Worm (Caenorhabditis elegans) whole organism, late embryonic: ENCODE results near the gene slc-9B.1.

ENCODE experiments used
- F13H6.1 ChIP-seq: sonication (generic microtip); optimal IDR thresholded peaks from 2 replicates; lab custom pipeline; 2016; ENCODE audit warnings: missing genetic modification characterization, missing compliant biosample characterization
- Y22D7AL.16 ChIP-seq: sonication (generic microtip); optimal IDR thresholded peaks from 2 replicates; lab custom pipeline; 2016; ENCODE audit warnings: missing genetic modification characterization, missing compliant biosample characterization
- ama-1 ChIP-seq: fragments of 150-350 bp; optimal IDR thresholded peaks from 2 replicates; lab custom pipeline; 2014
- ceh-14 ChIP-seq: sonication (generic microtip); optimal IDR thresholded peaks from 2 replicates; lab custom pipeline; 2016; ENCODE audit warnings: missing genotype, missing genetic modification characterization, missing compliant biosample characterization
- ceh-18 ChIP-seq: sonication (generic microtip); optimal IDR thresholded peaks from 2 replicates; lab custom pipeline; 2016; ENCODE audit warnings: missing genetic modification characterization, missing compliant biosample characterization
- ceh-22 ChIP-seq: sonication (generic microtip); optimal IDR thresholded peaks from 2 replicates; lab custom pipeline; 2017; ENCODE audit warnings: missing biosample characterization, missing genetic modification characterization
- ceh-24 ChIP-seq: sonication (generic microtip); optimal IDR thresholded peaks from 2 replicates; lab custom pipeline; 2016; ENCODE audit warnings: mild to moderate bottlenecking, missing genetic modification characterization, missing compliant biosample characterization
- ceh-30 ChIP-seq: fragments of 150-350 bp; optimal IDR thresholded peaks from 2 replicates; lab custom pipeline; 2014; ENCODE audit warnings: missing biosample characterization, missing genetic modification characterization
- ceh-31 ChIP-seq: sonication (generic microtip); optimal IDR thresholded peaks from 2 replicates; lab custom pipeline; 2016; ENCODE audit warnings: missing genetic modification characterization, missing compliant biosample characterization
- ceh-48 ChIP-seq: sonication (generic microtip); optimal IDR thresholded peaks from 2 replicates; lab custom pipeline; 2016; ENCODE audit warnings: missing genetic modification characterization, inconsistent platforms, missing compliant biosample characterization
- ceh-6 ChIP-seq: fragments of 200-800 bp; sonication (Bioruptor generic); optimal IDR thresholded peaks from 2 replicates; lab custom pipeline; 2018; ENCODE audit warnings: mild to moderate bottlenecking, missing genetic modification characterization, missing compliant biosample characterization
- ceh-9 ChIP-seq: sonication (generic microtip); optimal IDR thresholded peaks from 2 replicates; lab custom pipeline; 2016; ENCODE audit warnings: mild to moderate bottlenecking, missing genetic modification characterization, inconsistent platforms, missing compliant biosample characterization
- che-1 ChIP-seq: sonication (generic microtip); optimal IDR thresholded peaks from 2 replicates; lab custom pipeline; 2016; ENCODE audit warnings: mild to moderate bottlenecking, missing genetic modification characterization, missing compliant biosample characterization
- dmd-4 ChIP-seq: sonication (generic microtip); optimal IDR thresholded peaks from 2 replicates; lab custom pipeline; 2016; ENCODE audit warnings: borderline replicate concordance, missing genetic modification characterization, missing compliant biosample characterization
- elt-4 ChIP-seq: sonication (generic microtip); optimal IDR thresholded peaks from 2 replicates; lab custom pipeline; 2016; ENCODE audit warnings: missing genetic modification characterization, missing compliant biosample characterization
- ets-4 ChIP-seq: sonication (generic microtip); optimal IDR thresholded peaks from 2 replicates; lab custom pipeline; 2016; ENCODE audit warnings: missing genetic modification characterization, missing compliant biosample characterization
- eyg-1 ChIP-seq: sonication (generic microtip); optimal IDR thresholded peaks from 2 replicates; lab custom pipeline; 2016; ENCODE audit warnings: missing genotype, missing genetic modification characterization, missing compliant biosample characterization
- fkh-10 ChIP-seq: fragments of 150-350 bp; optimal IDR thresholded peaks from 2 replicates; lab custom pipeline; 2014; ENCODE audit warnings: missing biosample characterization, missing genetic modification reagents, missing genetic modification characterization
- fkh-6 ChIP-seq: sonication (generic microtip); optimal IDR thresholded peaks from 2 replicates; lab custom pipeline; 2016; ENCODE audit warnings: missing genetic modification characterization, missing compliant biosample characterization
- hlh-30 ChIP-seq: sonication (generic microtip); optimal IDR thresholded peaks from 2 replicates; lab custom pipeline; 2017; ENCODE audit warnings: antibody characterized with exemption, missing genetic modification characterization, missing compliant biosample characterization; ENCODE audit not compliant: insufficient read depth
- hlh-6 ChIP-seq: sonication (generic microtip); optimal IDR thresholded peaks from 2 replicates; lab custom pipeline; 2016; ENCODE audit warnings: missing genotype, missing genetic modification characterization, missing compliant biosample characterization
- hlh-8 ChIP-seq: sonication (generic microtip); optimal IDR thresholded peaks from 2 replicates; lab custom pipeline; 2016; ENCODE audit warnings: missing genotype, missing genetic modification characterization, missing compliant biosample characterization
- lim-6 ChIP-seq: sonication (generic microtip); optimal IDR thresholded peaks from 2 replicates; lab custom pipeline; 2016; ENCODE audit warnings: missing genetic modification characterization, missing compliant biosample characterization
- lin-11 ChIP-seq: fragments of 200-800 bp; sonication (Bioruptor generic); optimal IDR thresholded peaks from 2 replicates; lab custom pipeline; 2018; ENCODE audit warnings: mild to moderate bottlenecking, missing genetic modification characterization, missing compliant biosample characterization
- nhr-11 ChIP-seq: fragments of 150-350 bp; optimal IDR thresholded peaks from 2 replicates; lab custom pipeline; 2014; ENCODE audit warnings: missing biosample characterization, missing genetic modification characterization
- nhr-232 ChIP-seq: sonication (generic microtip); optimal IDR thresholded peaks from 2 replicates; lab custom pipeline; 2016; ENCODE audit warnings: missing genetic modification characterization, missing compliant biosample characterization
- pag-3 ChIP-seq: sonication (generic microtip); optimal IDR thresholded peaks from 2 replicates; lab custom pipeline; 2016; ENCODE audit warnings: missing compliant biosample characterization, missing genetic modification characterization, borderline replicate concordance
- pat-9 ChIP-seq: fragments of 200-800 bp; sonication (Bioruptor generic); optimal IDR thresholded peaks from 2 replicates; lab custom pipeline; 2018; ENCODE audit warnings: mild to moderate bottlenecking, missing genetic modification characterization, moderate library complexity, missing compliant biosample characterization
- pax-1 ChIP-seq: fragments of 150-350 bp; optimal IDR thresholded peaks from 2 replicates; lab custom pipeline; 2014; ENCODE audit warnings: missing biosample characterization, missing genetic modification characterization
- pros-1 ChIP-seq: fragments of 150-350 bp; optimal IDR thresholded peaks from 2 replicates; lab custom pipeline; 2014; ENCODE audit warnings: missing biosample characterization, missing genetic modification reagents, missing genetic modification characterization
- sdc-2 ChIP-seq: sonication (generic microtip); optimal IDR thresholded peaks from 2 replicates; lab custom pipeline; 2016; ENCODE audit warnings: missing genotype, missing genetic modification characterization, missing compliant biosample characterization
- sox-2 ChIP-seq: fragments of 200-800 bp; sonication (Bioruptor generic); IDR thresholded peaks from 2 replicates; pipeline ENCODE4 v1.3.6; 2022; ENCODE audit warnings: missing genetic modification reagents, missing genetic modification characterization, missing compliant biosample characterization
- sox-4 ChIP-seq: sonication (generic microtip); optimal IDR thresholded peaks from 2 replicates; lab custom pipeline; 2017; ENCODE audit warnings: mild to moderate bottlenecking, missing genetic modification characterization, inconsistent platforms, missing compliant biosample characterization
- syd-9 ChIP-seq: sonication (generic microtip); optimal IDR thresholded peaks from 2 replicates; lab custom pipeline; 2016; ENCODE audit warnings: mild to moderate bottlenecking, missing genetic modification characterization, moderate library complexity, missing compliant biosample characterization
- unc-86 ChIP-seq: sonication (generic microtip); optimal IDR thresholded peaks from 2 replicates; lab custom pipeline; 2016; ENCODE audit warnings: missing genetic modification characterization, missing compliant biosample characterization
- ztf-16 ChIP-seq: sonication (generic microtip); optimal IDR thresholded peaks from 2 replicates; lab custom pipeline; 2017; ENCODE audit warnings: missing genetic modification characterization, missing compliant biosample characterization

The slc-9B.1 gene

ce11 chrX:10240939-10241338 is 38.5 kb upstream of the slc-9B.1 start, which contains the start of gene str-74:
str-74 (minus strand) TSS chrX:10241039.
- TF ChIP-seq nhr-232 (tag; lab: Kevin White, UChicago) (no peak), ztf-16 (tag; lab: Kevin White, UChicago) (no peak), fkh-6 (tag; lab: Kevin White, UChicago) (no peak), dmd-4 (no peak), ceh-30 (tag; lab: Kevin White, UChicago) (no peak), lin-11 (tag; lab: Kevin White, UChicago) (no peak), sdc-2 (no peak), sox-2 (GFP tag; lab: Robert Waterston, UW) (no peak)

DNA sequence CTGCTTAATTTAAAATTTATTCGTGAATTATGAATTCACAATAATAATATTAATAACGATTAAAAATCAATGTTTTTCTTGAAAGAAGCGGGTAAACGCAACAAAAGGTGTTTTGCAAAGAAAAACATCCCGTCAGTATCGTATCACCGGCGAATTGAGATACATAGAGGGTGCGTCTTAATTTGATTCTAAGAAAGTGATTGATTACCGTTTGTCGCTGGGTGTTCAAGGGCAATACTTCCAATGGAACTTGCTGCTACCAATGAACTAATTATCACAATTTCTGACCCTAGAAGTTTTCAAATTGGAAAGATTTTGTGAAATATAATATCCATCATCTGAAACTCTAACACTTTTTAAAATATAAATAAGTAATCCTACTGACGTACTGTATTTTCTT is 33.8 kb upstream of the slc-9B.1 start:
- no peak for TF ChIP-seq eyg-1 (tag; lab: Kevin White, UChicago)
- TF ChIP-seq nhr-11 (tag; lab: Kevin White, UChicago) = no peak
- no peak for TF ChIP-seq ceh-31 (tag; lab: Kevin White, UChicago)
- no peak for TF ChIP-seq ceh-18 (tag; lab: Kevin White, UChicago)
- TF ChIP-seq ama-1 = no peak
- TF ChIP-seq F13H6.1 (tag; lab: Kevin White, UChicago) = no peak
- TF ChIP-seq hlh-6 (tag; lab: Kevin White, UChicago) = no peak
- no peak for TF ChIP-seq ceh-24 (tag; lab: Kevin White, UChicago)
- no peak for TF ChIP-seq fkh-10 (GFP tag; lab: Kevin White, UChicago)

DNA sequence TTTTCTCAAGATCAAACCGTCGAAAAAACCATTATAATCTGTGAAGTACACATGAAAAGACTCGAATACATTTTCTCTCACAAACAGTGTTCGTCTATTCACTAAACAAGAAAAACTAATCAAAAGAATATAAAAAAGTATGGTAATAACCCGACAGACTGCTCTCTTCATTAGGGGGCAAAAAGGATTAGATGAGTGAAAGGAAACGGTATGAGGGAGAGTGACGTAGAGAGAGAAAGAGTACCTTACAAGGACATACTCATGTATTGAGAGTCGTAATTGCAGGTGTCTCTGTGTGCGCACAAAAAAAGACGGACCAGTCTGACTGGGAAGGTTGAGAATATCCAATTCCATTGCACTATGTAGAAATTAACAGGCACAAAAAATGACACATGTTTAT is 29.7 kb upstream of the slc-9B.1 start:
- TF ChIP-seq ceh-30 (tag; lab: Kevin White, UChicago) (no peak), pag-3 (tag; lab: Kevin White, UChicago) (no peak), ets-4 (no peak), ceh-24 (tag; lab: Kevin White, UChicago) (no peak), ceh-22 (tag; lab: Kevin White, UChicago) (no peak), syd-9 (tag; lab: Kevin White, UChicago) (no peak)
- TF ChIP-seq, all 69 proteins: peak for 0

ce11 chrX:10252781-10253180 is 26.6 kb upstream of the slc-9B.1 start, which contains the start of gene C14H10.2:
C14H10.2 (minus strand) TSS chrX:10252881.
- no peak for TF ChIP-seq sox-4 (tag; lab: Kevin White, UChicago)
- TF ChIP-seq elt-4 = no peak
- TF ChIP-seq hlh-8 = no peak
- no peak for TF ChIP-seq Y22D7AL.16
- TF ChIP-seq pros-1 (tag; lab: Kevin White, UChicago) = no peak
- no peak for TF ChIP-seq pag-3 (tag; lab: Kevin White, UChicago)
- no peak for TF ChIP-seq ceh-48 (tag; lab: Kevin White, UChicago)
- no peak for TF ChIP-seq ceh-9 (tag; lab: Kevin White, UChicago)
- no peak for TF ChIP-seq che-1 (tag; lab: Kevin White, UChicago)
- TF ChIP-seq pax-1 (tag; lab: Kevin White, UChicago) = no peak
- no peak for TF ChIP-seq ceh-22 (tag; lab: Kevin White, UChicago)
- TF ChIP-seq lim-6 (tag; lab: Kevin White, UChicago) = no peak
- no peak for TF ChIP-seq dmd-4
- TF ChIP-seq, all 69 proteins: peak for 0

DNA sequence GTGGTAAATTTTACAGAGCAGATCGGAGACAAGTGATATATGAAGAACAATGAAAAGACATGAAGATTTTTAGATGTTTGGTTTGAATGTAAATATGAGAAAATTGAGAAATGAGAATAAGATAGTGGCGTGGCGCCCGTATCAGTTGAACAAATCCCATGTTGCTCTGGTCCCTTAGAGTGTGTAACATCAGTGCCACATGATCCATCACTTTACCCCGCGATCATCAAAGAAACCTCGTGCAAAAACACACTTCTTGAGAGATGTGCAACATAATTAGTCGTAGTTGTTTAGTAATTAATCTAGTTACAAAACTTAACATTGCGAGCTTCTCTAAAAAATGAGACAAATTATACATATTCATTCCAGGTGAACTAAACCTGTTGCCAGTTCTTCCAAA is 25.3 kb upstream of the slc-9B.1 start:
- TF ChIP-seq pat-9 (tag; lab: Kevin White, UChicago) (no peak), hlh-30 (tag; lab: Kevin White, UChicago) (peak; percentile 2)

DNA sequence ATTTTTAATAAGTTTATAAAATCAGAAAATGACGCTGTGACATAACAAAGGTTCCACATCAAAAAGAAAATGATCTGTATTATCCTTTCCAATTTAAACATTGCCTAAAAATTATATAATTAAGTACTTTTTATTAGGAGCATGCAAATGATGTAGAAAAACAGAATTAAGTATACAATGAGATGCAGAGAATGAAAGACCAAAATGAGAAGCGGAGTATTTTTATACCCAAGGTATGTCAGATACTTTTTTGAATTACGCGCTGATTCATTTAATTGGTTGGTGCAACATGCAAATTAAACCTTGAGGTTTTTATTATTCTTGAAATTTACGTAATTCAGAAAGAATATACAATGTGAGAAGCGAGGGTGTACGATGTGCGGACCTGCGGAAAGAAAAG is 19.4 kb upstream of the slc-9B.1 start, which contains the start of gene C32A9.1:
TSS of gene C32A9.1 (minus strand) at position 101 of the 400 bp plus-strand sequence.
- TF ChIP-seq ceh-6 (GFP tag; lab: Kevin White, UChicago) = no peak
- no peak for TF ChIP-seq unc-86 (tag; lab: Kevin White, UChicago)
- TF ChIP-seq eyg-1 (tag; lab: Kevin White, UChicago) = no peak
- TF ChIP-seq ceh-14 (tag; lab: Kevin White, UChicago) = no peak
- no peak for TF ChIP-seq ceh-30 (tag; lab: Kevin White, UChicago)
- no peak for TF ChIP-seq ceh-31 (tag; lab: Kevin White, UChicago)
